Fruit fly (Drosophila melanogaster) whole organism, embryonic: ENCODE data around the gene RhoGAP1A.

Source experiments
- Adf1 ChIP-seq: fragments of 200-800 bp; sonication (Bioruptor generic); IDR thresholded peaks from 2 replicates; pipeline ENCODE4 v1.3.6; 2022; ENCODE audit warnings: missing biosample characterization, missing genetic modification characterization
- CG13287 ChIP-seq: fragments of 200-800 bp; sonication (Bioruptor generic); IDR thresholded peaks from 2 replicates; pipeline ENCODE4 v1.3.6; 2022; ENCODE audit warnings: missing biosample characterization, missing genetic modification characterization; ENCODE audit not compliant: partially characterized antibody
- CG14667 ChIP-seq: fragments of 200-800 bp; sonication (Bioruptor generic); IDR thresholded peaks from 2 replicates; pipeline ENCODE4 v1.3.6; 2022; ENCODE audit warnings: missing biosample characterization, missing genetic modification characterization
- CG14860 ChIP-seq: fragments of 200-800 bp; sonication (Bioruptor generic); IDR thresholded peaks from 3 replicates; pipeline ENCODE4 v1.3.6; 2022; ENCODE audit warnings: missing biosample characterization, missing genetic modification characterization; ENCODE audit not compliant: partially characterized antibody
- CG17568 ChIP-seq: fragments of 200-800 bp; sonication (Bioruptor generic); optimal IDR thresholded peaks from 2 replicates; lab custom pipeline; 2018; ENCODE audit warnings: missing biosample characterization, mild to moderate bottlenecking, missing genetic modification characterization, moderate library complexity
- CG1792 ChIP-seq: fragments of 200-800 bp; sonication (Bioruptor generic); optimal IDR thresholded peaks from 2 replicates; lab custom pipeline; 2016; ENCODE audit warnings: missing biosample characterization, missing genetic modification characterization
- CG18262 ChIP-seq: fragments of 200-800 bp; optimal IDR thresholded peaks from 3 replicates; lab custom pipeline; 2019; ENCODE audit warnings: missing biosample characterization, mild to moderate bottlenecking, missing genetic modification characterization, moderate library complexity
- CG2889 ChIP-seq: fragments of 200-800 bp; sonication (Bioruptor generic); IDR thresholded peaks from 3 replicates; pipeline ENCODE4 v1.3.6; 2022; ENCODE audit warnings: missing biosample characterization, missing genetic modification characterization
- CG31224 ChIP-seq: fragments of 200-800 bp; sonication (Bioruptor generic); IDR thresholded peaks from 2 replicates; pipeline ENCODE4 v1.3.6; 2022; ENCODE audit warnings: missing biosample characterization, missing genetic modification characterization
- CG3995 ChIP-seq: fragments of 200-800 bp; sonication (Bioruptor generic); optimal IDR thresholded peaks from 3 replicates; lab custom pipeline; 2016; ENCODE audit warnings: missing biosample characterization, missing genetic modification characterization
- CG5180 ChIP-seq: fragments of 200-800 bp; sonication (Bioruptor generic); optimal IDR thresholded peaks from 3 replicates; lab custom pipeline; 2017; ENCODE audit warnings: missing biosample characterization, missing genetic modification characterization, mild to moderate bottlenecking, moderate library complexity, missing genetic modification reagents
- CG6683 ChIP-seq: fragments of 200-800 bp; sonication (Bioruptor generic); optimal IDR thresholded peaks from 2 replicates; lab custom pipeline; 2017; ENCODE audit warnings: missing biosample characterization, mild to moderate bottlenecking, missing genetic modification characterization, missing genetic modification reagents
- CG7271 ChIP-seq: fragments of 200-800 bp; sonication (Bioruptor generic); optimal IDR thresholded peaks from 2 replicates; lab custom pipeline; 2018; ENCODE audit warnings: missing biosample characterization, mild to moderate bottlenecking, missing genetic modification characterization, moderate library complexity
- CG8281 ChIP-seq: fragments of 200-800 bp; sonication (Bioruptor generic); optimal IDR thresholded peaks from 2 replicates; lab custom pipeline; 2018; ENCODE audit warnings: missing biosample characterization, mild to moderate bottlenecking, missing genetic modification characterization, moderate library complexity
- CG8388 ChIP-seq: fragments of 200-800 bp; sonication (Bioruptor generic); optimal IDR thresholded peaks from 2 replicates; lab custom pipeline; 2019; ENCODE audit warnings: missing biosample characterization, mild to moderate bottlenecking, missing genetic modification characterization, moderate library complexity
- CG8924 ChIP-seq: fragments of 200-800 bp; optimal IDR thresholded peaks from 3 replicates; lab custom pipeline; 2019; ENCODE audit warnings: missing biosample characterization, mild to moderate bottlenecking, missing genetic modification characterization, moderate library complexity
- D19B ChIP-seq: fragments of 200-800 bp; sonication (Bioruptor generic); optimal IDR thresholded peaks from 2 replicates; lab custom pipeline; 2017; ENCODE audit warnings: missing biosample characterization, mild to moderate bottlenecking, missing genetic modification characterization
- Dip3 ChIP-seq: fragments of 200-800 bp; sonication (Bioruptor generic); optimal IDR thresholded peaks from 3 replicates; lab custom pipeline; 2016; ENCODE audit warnings: missing biosample characterization, missing genetic modification characterization
- Doc3 ChIP-seq: fragments of 200-800 bp; sonication (Bioruptor generic); IDR thresholded peaks from 3 replicates; pipeline ENCODE4 v1.3.6; 2022; ENCODE audit warnings: missing biosample characterization, missing genetic modification characterization; ENCODE audit not compliant: partially characterized antibody
- HHEX ChIP-seq: fragments of 200-800 bp; sonication (Bioruptor generic); optimal IDR thresholded peaks from 3 replicates; lab custom pipeline; 2017; ENCODE audit warnings: missing biosample characterization, mild to moderate bottlenecking, missing genetic modification characterization, missing genetic modification reagents
- Hmr ChIP-seq: fragments of 200-800 bp; sonication (Bioruptor generic); optimal IDR thresholded peaks from 3 replicates; lab custom pipeline; 2017; ENCODE audit warnings: mild to moderate bottlenecking, missing biosample characterization, missing genetic modification reagents, missing genetic modification characterization
- Mes4 ChIP-seq: fragments of 200-800 bp; sonication (Bioruptor generic); optimal IDR thresholded peaks from 2 replicates; lab custom pipeline; 2016; ENCODE audit warnings: missing biosample characterization, missing genetic modification characterization
- Oaz ChIP-seq: fragments of 200-800 bp; sonication (Bioruptor generic); IDR thresholded peaks from 2 replicates; pipeline ENCODE4 v1.3.6; 2022; ENCODE audit warnings: missing biosample characterization, missing genetic modification characterization
- Ptx1 ChIP-seq: fragments of 200-800 bp; sonication (Bioruptor generic); IDR thresholded peaks from 2 replicates; pipeline ENCODE4 v1.3.6; 2022; ENCODE audit warnings: missing biosample characterization, missing genetic modification characterization
- Ravus ChIP-seq: fragments of 200-800 bp; sonication (Bioruptor generic); IDR thresholded peaks from 2 replicates; pipeline ENCODE4 v1.3.6; 2022; ENCODE audit warnings: missing biosample characterization, missing genetic modification characterization
- Taf1 ChIP-seq: fragments of 200-800 bp; sonication (Bioruptor generic); IDR thresholded peaks from 2 replicates; pipeline ENCODE4 v1.3.6; 2022; ENCODE audit warnings: missing biosample characterization, missing genetic modification characterization
- Usf ChIP-seq: fragments of 200-800 bp; sonication (Bioruptor generic); optimal IDR thresholded peaks from 2 replicates; lab custom pipeline; 2017; ENCODE audit warnings: missing genotype, missing biosample characterization, missing genetic modification characterization
- Xbp1 ChIP-seq: fragments of 200-800 bp; sonication (Bioruptor generic); optimal IDR thresholded peaks from 3 replicates; lab custom pipeline; 2016; ENCODE audit warnings: missing biosample characterization, mild to moderate bottlenecking, missing genetic modification characterization
- Xrp1 ChIP-seq: fragments of 200-800 bp; sonication (Bioruptor generic); IDR thresholded peaks from 2 replicates; pipeline ENCODE4 v1.3.6; 2022; ENCODE audit warnings: missing biosample characterization, missing genetic modification characterization
- YL-1 ChIP-seq: fragments of 200-800 bp; sonication (Bioruptor generic); optimal IDR thresholded peaks from 3 replicates; lab custom pipeline; 2017; ENCODE audit warnings: missing biosample characterization, mild to moderate bottlenecking, missing genetic modification characterization
- ato ChIP-seq: fragments of 200-800 bp; sonication (Bioruptor generic); IDR thresholded peaks from 2 replicates; pipeline ENCODE4 v1.3.6; 2022; ENCODE audit warnings: missing biosample characterization, missing genetic modification characterization; ENCODE audit not compliant: partially characterized antibody
- az2 ChIP-seq: fragments of 200-800 bp; sonication (Bioruptor generic); optimal IDR thresholded peaks from 3 replicates; lab custom pipeline; 2016; ENCODE audit warnings: missing biosample characterization, missing genetic modification characterization
- bbx ChIP-seq: fragments of 200-800 bp; sonication (Bioruptor generic); IDR thresholded peaks from 2 replicates; pipeline ENCODE4 v1.3.6; 2022; ENCODE audit warnings: missing biosample characterization, missing genetic modification characterization; ENCODE audit not compliant: partially characterized antibody
- chif ChIP-seq, 2 experiments: fragments of 200-800 bp; sonication (Bioruptor generic); optimal IDR thresholded peaks; 3 replicates each; lab custom pipeline; 2016; ENCODE audit warnings: missing biosample characterization in 2 of 2, missing genetic modification characterization in 2 of 2
- chinmo ChIP-seq: fragments of 200-800 bp; sonication (Bioruptor generic); IDR thresholded peaks from 4 replicates; pipeline ENCODE4 v1.3.6; 2022; ENCODE audit warnings: missing biosample characterization, missing genetic modification characterization; ENCODE audit not compliant: partially characterized antibody
- ci ChIP-seq: fragments of 200-800 bp; sonication (Bioruptor generic); IDR thresholded peaks from 3 replicates; pipeline ENCODE4 v1.3.6; 2022; ENCODE audit warnings: missing biosample characterization, missing genetic modification characterization
- da ChIP-seq: fragments of 200-800 bp; sonication (Bioruptor generic); optimal IDR thresholded peaks from 2 replicates; lab custom pipeline; 2016; ENCODE audit warnings: missing biosample characterization, missing genetic modification characterization
- en ChIP-seq: fragments of 200-800 bp; sonication (Bioruptor generic); optimal IDR thresholded peaks from 2 replicates; lab custom pipeline; 2016; ENCODE audit warnings: missing biosample characterization, missing genetic modification characterization
- eve ChIP-seq, 2 experiments: fragments of >200 bp; optimal IDR thresholded peaks; 2 replicates each; lab custom pipeline; 2017; ENCODE audit warnings: missing biosample characterization in 2 of 2, missing genetic modification characterization in 2 of 2
- fd64A ChIP-seq: fragments of 200-800 bp; sonication (Bioruptor generic); optimal IDR thresholded peaks from 3 replicates; lab custom pipeline; 2018; ENCODE audit warnings: missing biosample characterization, mild to moderate bottlenecking, missing genetic modification characterization
- hbn ChIP-seq: fragments of 200-800 bp; sonication (Bioruptor generic); IDR thresholded peaks from 2 replicates; pipeline ENCODE4 v1.3.6; 2022; ENCODE audit warnings: missing biosample characterization, missing genetic modification characterization; ENCODE audit not compliant: partially characterized antibody
- inv ChIP-seq: fragments of 200-800 bp; sonication (Bioruptor generic); IDR thresholded peaks from 2 replicates; pipeline ENCODE4 v1.3.6; 2022; ENCODE audit warnings: missing biosample characterization, missing genetic modification characterization; ENCODE audit not compliant: partially characterized antibody
- nmo ChIP-seq: fragments of 200-800 bp; sonication (Bioruptor generic); optimal IDR thresholded peaks from 2 replicates; lab custom pipeline; 2018; ENCODE audit warnings: missing biosample characterization, mild to moderate bottlenecking, missing genetic modification characterization, moderate library complexity
- nom ChIP-seq: fragments of 200-800 bp; sonication (Bioruptor generic); optimal IDR thresholded peaks from 2 replicates; lab custom pipeline; 2017; ENCODE audit warnings: missing biosample characterization, missing genetic modification characterization, mild to moderate bottlenecking, moderate library complexity, missing genetic modification reagents
- pb ChIP-seq: fragments of 200-800 bp; sonication (Bioruptor generic); optimal IDR thresholded peaks from 3 replicates; lab custom pipeline; 2016; ENCODE audit warnings: missing biosample characterization, missing genetic modification characterization
- pnt ChIP-seq: fragments of 200-800 bp; sonication (Bioruptor generic); optimal IDR thresholded peaks from 3 replicates; lab custom pipeline; 2016; ENCODE audit warnings: missing biosample characterization, missing genetic modification characterization
- stwl ChIP-seq: fragments of 200-800 bp; sonication (Bioruptor generic); optimal IDR thresholded peaks from 3 replicates; lab custom pipeline; 2018; ENCODE audit warnings: missing biosample characterization, mild to moderate bottlenecking, missing genetic modification characterization, moderate library complexity
- tin ChIP-seq: fragments of 200-800 bp; sonication (Bioruptor generic); optimal IDR thresholded peaks from 3 replicates; lab custom pipeline; 2016; ENCODE audit warnings: missing biosample characterization, missing genetic modification characterization
- tll ChIP-seq, 2 experiments: fragments of 200-800 bp in 1 of 2; fragments of >200 bp in 1 of 2; sonication (Bioruptor generic) in 1 of 2; optimal IDR thresholded peaks; 2 replicates each; lab custom pipeline; 2017 to 2019; ENCODE audit warnings: missing biosample characterization in 2 of 2, missing genetic modification characterization in 2 of 2, mild to moderate bottlenecking in 1 of 2, moderate library complexity in 1 of 2
- trem ChIP-seq: fragments of 200-800 bp; optimal IDR thresholded peaks from 3 replicates; lab custom pipeline; 2019; ENCODE audit warnings: missing biosample characterization, mild to moderate bottlenecking, missing genetic modification characterization, moderate library complexity
- ttk ChIP-seq: fragments of 200-800 bp; sonication (Bioruptor generic); IDR thresholded peaks from 2 replicates; pipeline ENCODE4 v2.1.2; 2022; ENCODE audit warnings: missing biosample characterization, missing genetic modification characterization

RhoGAP1A gene

DNA sequence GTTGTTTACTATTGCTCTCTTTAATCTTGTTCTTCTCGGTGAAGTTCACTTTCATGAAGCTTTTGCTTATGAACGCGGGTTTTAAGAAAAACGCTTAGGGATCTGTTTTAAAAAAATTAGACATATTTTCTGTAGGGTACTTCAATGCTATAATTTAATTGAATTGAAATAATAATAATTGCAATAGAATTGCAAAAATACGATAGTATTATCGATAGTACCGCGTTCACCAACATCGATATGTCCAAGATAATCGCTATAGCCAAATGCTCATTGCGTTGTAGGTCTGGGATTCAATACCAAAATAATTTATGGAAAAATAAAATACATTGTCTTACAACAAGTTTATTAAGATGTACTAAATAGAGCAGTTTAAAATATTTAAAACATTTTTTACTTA lies 14.7 kb downstream of the RhoGAP1A start (continued):
- TF ChIP-seq CG2889 (GFP tag; lab: Robert Waterston, UW) (no peak), Adf1 (GFP tag; lab: Robert Waterston, UW) (no peak), eve (GFP tag; optimal IDR thresholded peaks at IDR 0.05; lab: Kevin White, UChicago) (no peak), inv (GFP tag; lab: Robert Waterston, UW) (peak; percentile 69), Taf1 (GFP tag; lab: Robert Waterston, UW) (no peak), da (GFP tag; lab: Kevin White, UChicago) (no peak), CG5180 (no peak), az2 (GFP tag; lab: Kevin White, UChicago) (no peak), Mes4 (GFP tag; lab: Kevin White, UChicago) (no peak), CG7271 (tag; lab: Kevin White, UChicago) (no peak), chif (GFP tag; optimal IDR thresholded peaks at IDR 0.05; lab: Kevin White, UChicago) (no peak), Xrp1 (GFP tag; lab: Robert Waterston, UW) (no peak), bbx (peak; percentile 82), tll (GFP tag; optimal IDR thresholded peaks at IDR 0.05; lab: Kevin White, UChicago) (no peak), CG13287 (peak; percentile 92), nom (GFP tag; lab: Kevin White, UChicago) (no peak), Ptx1 (no peak), CG14667 (GFP tag; lab: Robert Waterston, UW) (no peak), CG31224 (no peak), tin (no peak), pb (no peak), stwl (peak; percentile 63), Ravus (GFP tag; lab: Robert Waterston, UW) (no peak), chinmo (no peak), HHEX (GFP tag; lab: Kevin White, UChicago) (no peak), CG8388 (GFP tag; lab: Kevin White, UChicago) (no peak), CG17568 (GFP tag; lab: Kevin White, UChicago) (no peak), YL-1 (GFP tag; lab: Kevin White, UChicago) (peak; percentile 44), ttk (GFP tag; lab: Robert Waterston, UW) (no peak), CG14860 (GFP tag; lab: Robert Waterston, UW) (peak; percentile 58; the same call in 1 of the 3 replicates), trem (tag; lab: Kevin White, UChicago) (peak; percentile 12), Dip3 (GFP tag; lab: Kevin White, UChicago) (no peak), CG8924 (tag; lab: Kevin White, UChicago) (no peak), Oaz (GFP tag; lab: Robert Waterston, UW) (no peak), ci (GFP tag; lab: Robert Waterston, UW) (no peak), Hmr (no peak), ato (GFP tag; lab: Robert Waterston, UW) (peak; percentile 78), pnt (GFP tag; lab: Kevin White, UChicago) (no peak), nmo (GFP tag; lab: Kevin White, UChicago) (no peak), CG8281 (no peak), en (GFP tag; lab: Kevin White, UChicago) (no peak), hbn (GFP tag; lab: Robert Waterston, UW) (peak; percentile 77), Xbp1 (no peak), CG6683 (GFP tag; lab: Kevin White, UChicago) (no peak), fd64A (no peak), CG3995 (GFP tag; lab: Kevin White, UChicago) (peak; percentile 38), CG1792 (GFP tag; lab: Kevin White, UChicago) (no peak), CG18262 (tag; lab: Kevin White, UChicago) (no peak), D19B (GFP tag; lab: Kevin White, UChicago) (no peak), Usf (no peak), Doc3 (peak; percentile 83)
